Fruit fly (Drosophila melanogaster): ENCODE data around the gene Spase22-23.

The Spase22-23 gene

dm6 chr3R:24263588-24264413 lies 34.0 kb upstream of the Spase22-23 start:
- TF ChIP-seq Myc (optimal IDR thresholded peaks at IDR 0.05), result no peak
- no peak for TF ChIP-seq dsf (GFP tag; optimal IDR thresholded peaks at IDR 0.05; ENCODE audit: borderline replicate concordance)
- no peak for TF ChIP-seq brk (GFP tag; optimal IDR thresholded peaks at IDR 0.05)
- TF ChIP-seq Hr78 (GFP tag; optimal IDR thresholded peaks at IDR 0.05), result no peak
- TF ChIP-seq CG9705 (GFP tag; optimal IDR thresholded peaks at IDR 0.05), result no peak
- no peak for TF ChIP-seq Abd-B (GFP tag; optimal IDR thresholded peaks at IDR 0.05)
- peak; percentile 26 for TF ChIP-seq fru (GFP tag; optimal IDR thresholded peaks at IDR 0.05)
- no peak for TF ChIP-seq Vsx2 (GFP tag; optimal IDR thresholded peaks at IDR 0.05; ENCODE audit: partially characterized antibody)
- no peak for TF ChIP-seq CG32264 (GFP tag; optimal IDR thresholded peaks at IDR 0.05)
- TF ChIP-seq foxo (GFP tag; optimal IDR thresholded peaks at IDR 0.05), result no peak
- TF ChIP-seq dmrt93B (GFP tag; optimal IDR thresholded peaks at IDR 0.05), result no peak
- TF ChIP-seq GATAd (GFP tag; optimal IDR thresholded peaks at IDR 0.05), result no peak
- no peak for TF ChIP-seq pan (optimal IDR thresholded peaks at IDR 0.05)
- TF ChIP-seq Sp1 (GFP tag; optimal IDR thresholded peaks at IDR 0.05), result no peak
- TF ChIP-seq CrebA (GFP tag; optimal IDR thresholded peaks at IDR 0.05; ENCODE audit: borderline replicate concordance), result no peak
- TF ChIP-seq sv (GFP tag; optimal IDR thresholded peaks at IDR 0.05), result no peak
- TF ChIP-seq psq (GFP tag; optimal IDR thresholded peaks at IDR 0.05), result no peak
- TF ChIP-seq sage (GFP tag; optimal IDR thresholded peaks at IDR 0.05), result no peak
- TF ChIP-seq lola (GFP tag; optimal IDR thresholded peaks at IDR 0.05), result no peak
- TF ChIP-seq HLH106 (tag; optimal IDR thresholded peaks at IDR 0.05), result no peak
- no peak for TF ChIP-seq Dif (GFP tag; optimal IDR thresholded peaks at IDR 0.05; ENCODE audit: partially characterized antibody)
- TF ChIP-seq Rel (GFP tag; optimal IDR thresholded peaks at IDR 0.05), result no peak
- TF ChIP-seq Rel (tag; optimal IDR thresholded peaks at IDR 0.05), result no peak
- TF ChIP-seq OdsH (GFP tag; optimal IDR thresholded peaks at IDR 0.05), result no peak
- TF ChIP-seq Jra (GFP tag; optimal IDR thresholded peaks at IDR 0.05), result no peak
- TF ChIP-seq h (GFP tag; optimal IDR thresholded peaks at IDR 0.05), result peak; percentile 17
- TF ChIP-seq Hr83 (GFP tag; optimal IDR thresholded peaks at IDR 0.05; ENCODE audit: poor library complexity, severe bottlenecking), result peak; percentile 36

- TF ChIP-seq rgr (GFP tag; optimal IDR thresholded peaks at IDR 0.05) (no peak), woc (GFP tag; optimal IDR thresholded peaks at IDR 0.05) (no peak), Hnf4 (GFP tag; optimal IDR thresholded peaks at IDR 0.05) (peak; percentile 56), OdsH (GFP tag; optimal IDR thresholded peaks at IDR 0.05) (no peak), Sp1 (GFP tag; optimal IDR thresholded peaks at IDR 0.05) (no peak), Dfd (GFP tag; optimal IDR thresholded peaks at IDR 0.05) (no peak), Mio (GFP tag; optimal IDR thresholded peaks at IDR 0.05) (no peak), Rel (GFP tag; optimal IDR thresholded peaks at IDR 0.05) (no peak), Rel (tag; optimal IDR thresholded peaks at IDR 0.05) (peak; percentile 85), Hr83 (GFP tag; optimal IDR thresholded peaks at IDR 0.05; ENCODE audit: poor library complexity, severe bottlenecking) (peak; percentile 19)
Observed at dm6 chr3R:24262923-24263322, 33.1 kb upstream of the Spase22-23 start.

dm6 chr3R:24261380-24262021 lies 31.7 kb upstream of the Spase22-23 start:
- no peak for TF ChIP-seq br (GFP tag; optimal IDR thresholded peaks at IDR 0.05)
- TF ChIP-seq sv (GFP tag; optimal IDR thresholded peaks at IDR 0.05), result no peak
- TF ChIP-seq Dif (GFP tag; optimal IDR thresholded peaks at IDR 0.05; ENCODE audit: partially characterized antibody), result no peak
- no peak for TF ChIP-seq ey (GFP tag; optimal IDR thresholded peaks at IDR 0.05)
- TF ChIP-seq CG9705 (GFP tag; optimal IDR thresholded peaks at IDR 0.05), result no peak
- no peak for TF ChIP-seq pan (optimal IDR thresholded peaks at IDR 0.05)
- no peak for TF ChIP-seq Hnf4 (GFP tag; optimal IDR thresholded peaks at IDR 0.05)
- no peak for TF ChIP-seq Jra (GFP tag; optimal IDR thresholded peaks at IDR 0.05)

dm6 chr3R:24260411-24260810 lies 30.6 kb upstream of the Spase22-23 start:
- TF ChIP-seq Dif (GFP tag; optimal IDR thresholded peaks at IDR 0.05; ENCODE audit: partially characterized antibody), result peak; percentile 8
- no peak for TF ChIP-seq Abd-B (GFP tag; optimal IDR thresholded peaks at IDR 0.05)
